Worm (Caenorhabditis elegans) whole organism, young adult: Measurements from ENCODE around the gene T24C4.5.

ENCODE experiments used
- B0035.1 ChIP-seq: sonication (generic microtip); optimal IDR thresholded peaks from 2 replicates; lab custom pipeline; 2016; ENCODE audit warnings: missing genetic modification characterization, mild to moderate bottlenecking, missing compliant biosample characterization, missing genotype, missing genetic modification reagents
- B0261.1 ChIP-seq: sonication (generic microtip); optimal IDR thresholded peaks from 2 replicates; lab custom pipeline; 2016; ENCODE audit warnings: mild to moderate bottlenecking, missing genetic modification characterization, moderate library complexity, missing compliant biosample characterization
- C06A6.2 ChIP-seq: fragments of 200-800 bp; sonication (Bioruptor generic); conservative IDR thresholded peaks from 2 replicates; pipeline ENCODE4 v1.3.6; 2022; ENCODE audit warnings: missing genetic modification characterization, missing compliant biosample characterization
- D2030.7 ChIP-seq: fragments of 200-800 bp; sonication (Bioruptor generic); IDR thresholded peaks from 2 replicates; pipeline ENCODE4 v1.3.6; 2022; ENCODE audit warnings: missing genetic modification reagents, missing genetic modification characterization, missing compliant biosample characterization
- F22D6.2 ChIP-seq: sonication (generic microtip); optimal IDR thresholded peaks from 2 replicates; lab custom pipeline; 2016; ENCODE audit warnings: mild to moderate bottlenecking, missing genetic modification characterization, missing compliant biosample characterization
- F33H1.4 ChIP-seq: fragments of 200-800 bp; sonication (Bioruptor generic); IDR thresholded peaks from 2 replicates; pipeline ENCODE4 v1.3.6; 2022; ENCODE audit warnings: missing genetic modification reagents, missing genetic modification characterization, missing compliant biosample characterization
- F37B4.10 ChIP-seq: fragments of 200-800 bp; sonication (Bioruptor generic); IDR thresholded peaks from 2 replicates; pipeline ENCODE4 v1.3.6; 2022; ENCODE audit warnings: missing genetic modification characterization, missing compliant biosample characterization
- F49E8.2 ChIP-seq: sonication (generic microtip); optimal IDR thresholded peaks from 3 replicates; lab custom pipeline; 2017; ENCODE audit warnings: missing genetic modification characterization, mild to moderate bottlenecking, missing compliant biosample characterization, antibody characterized with exemption, moderate library complexity; ENCODE audit not compliant: insufficient read depth
- F57A8.1 ChIP-seq: fragments of 200-800 bp; sonication (Bioruptor generic); optimal IDR thresholded peaks from 2 replicates; lab custom pipeline; 2018; ENCODE audit warnings: mild to moderate bottlenecking, missing genetic modification characterization, moderate library complexity, missing compliant biosample characterization
- F57C9.4 ChIP-seq: sonication (generic microtip); optimal IDR thresholded peaks from 2 replicates; lab custom pipeline; 2017; ENCODE audit warnings: mild to moderate bottlenecking, missing genetic modification characterization, missing compliant biosample characterization
- T07F8.4 ChIP-seq: sonication (generic microtip); optimal IDR thresholded peaks from 2 replicates; lab custom pipeline; 2016; ENCODE audit warnings: mild to moderate bottlenecking, missing genetic modification characterization, moderate library complexity, missing compliant biosample characterization
- Y56A3A.18 ChIP-seq: fragments of 200-800 bp; sonication (Bioruptor generic); IDR thresholded peaks from 2 replicates; pipeline ENCODE4 v1.3.6; 2022; ENCODE audit warnings: missing genetic modification reagents, missing genetic modification characterization, missing compliant biosample characterization
- Y79H2A.3 ChIP-seq: fragments of 200-800 bp; sonication (Bioruptor generic); conservative IDR thresholded peaks from 2 replicates; pipeline ENCODE4 v1.3.6; 2022; ENCODE audit warnings: missing genetic modification reagents, missing genetic modification characterization, missing compliant biosample characterization
- akir-1 ChIP-seq: fragments of 200-800 bp; sonication (Bioruptor generic); optimal IDR thresholded peaks from 2 replicates; lab custom pipeline; 2018; ENCODE audit warnings: mild to moderate bottlenecking, missing genetic modification characterization, moderate library complexity, missing compliant biosample characterization
- aptf-2 ChIP-seq: fragments of 200-800 bp; sonication (Bioruptor generic); conservative IDR thresholded peaks from 2 replicates; pipeline ENCODE4 v1.3.6; 2022; ENCODE audit warnings: missing genetic modification reagents, missing genetic modification characterization, missing compliant biosample characterization
- aptf-3 ChIP-seq: fragments of 200-800 bp; sonication (Bioruptor generic); IDR thresholded peaks from 2 replicates; pipeline ENCODE4 v1.3.6; 2022; ENCODE audit warnings: missing genetic modification characterization, missing compliant biosample characterization
- atf-7 ChIP-seq: sonication (generic microtip); optimal IDR thresholded peaks from 2 replicates; lab custom pipeline; 2017; ENCODE audit warnings: mild to moderate bottlenecking, missing genetic modification characterization, missing compliant biosample characterization
- athp-1 ChIP-seq: sonication (generic microtip); optimal IDR thresholded peaks from 2 replicates; lab custom pipeline; 2017; ENCODE audit warnings: mild to moderate bottlenecking, missing genetic modification characterization, missing compliant biosample characterization
- attf-5 ChIP-seq: fragments of 200-800 bp; sonication (Bioruptor generic); optimal IDR thresholded peaks from 2 replicates; lab custom pipeline; 2018; ENCODE audit warnings: mild to moderate bottlenecking, missing genetic modification characterization, missing compliant biosample characterization
- cebp-1 ChIP-seq, 2 experiments: fragments of 200-800 bp in 1 of 2; sonication (Bioruptor generic) in 1 of 2; sonication (generic microtip) in 1 of 2; IDR thresholded peaks in 1 of 2; optimal IDR thresholded peaks in 1 of 2; 2 replicates each; pipeline versions ENCODE4 v1.3.6 to Lab custom; 2017 to 2022; ENCODE audit warnings: missing compliant biosample characterization in 2 of 2, missing genetic modification characterization in 2 of 2, mild to moderate bottlenecking in 1 of 2, missing genetic modification reagents in 1 of 2, moderate library complexity in 1 of 2
- ceh-100 ChIP-seq: fragments of 200-800 bp; sonication (Bioruptor generic); IDR thresholded peaks from 2 replicates; pipeline ENCODE4 v1.3.6; 2022; ENCODE audit warnings: missing genetic modification reagents, missing genetic modification characterization, missing compliant biosample characterization
- ceh-40 ChIP-seq: fragments of 200-800 bp; sonication (Bioruptor generic); IDR thresholded peaks from 2 replicates; pipeline ENCODE4 v1.3.6; 2022; ENCODE audit warnings: missing genetic modification characterization, missing compliant biosample characterization
- ceh-58 ChIP-seq: fragments of 200-800 bp; sonication (Bioruptor generic); IDR thresholded peaks from 2 replicates; pipeline ENCODE4 v1.3.6; 2022; ENCODE audit warnings: missing genetic modification characterization, missing compliant biosample characterization
- ceh-79 ChIP-seq: sonication (generic microtip); optimal IDR thresholded peaks from 2 replicates; lab custom pipeline; 2017; ENCODE audit warnings: mild to moderate bottlenecking, missing genetic modification characterization, missing compliant biosample characterization
- ceh-91 ChIP-seq: fragments of 200-800 bp; sonication (Bioruptor generic); IDR thresholded peaks from 2 replicates; pipeline ENCODE4 v1.3.6; 2022; ENCODE audit warnings: missing genetic modification reagents, missing genetic modification characterization, missing compliant biosample characterization
- dpl-1 ChIP-seq: fragments of 150-350 bp; optimal IDR thresholded peaks from 2 replicates; lab custom pipeline; 2014; ENCODE audit warnings: missing biosample characterization, missing genetic modification reagents, missing genetic modification characterization
- egl-44 ChIP-seq: fragments of 200-800 bp; sonication (Bioruptor generic); IDR thresholded peaks from 2 replicates; pipeline ENCODE4 v1.3.6; 2022; ENCODE audit warnings: missing genetic modification reagents, missing genetic modification characterization, missing compliant biosample characterization
- ets-4 ChIP-seq: fragments of 200-800 bp; sonication (Bioruptor generic); optimal IDR thresholded peaks from 2 replicates; lab custom pipeline; 2018; ENCODE audit warnings: mild to moderate bottlenecking, missing genetic modification characterization, missing compliant biosample characterization
- him-1 ChIP-seq: sonication (generic microtip); optimal IDR thresholded peaks from 2 replicates; lab custom pipeline; 2016; ENCODE audit warnings: missing genotype, missing genetic modification reagents, missing genetic modification characterization, missing compliant biosample characterization
- hlh-26 ChIP-seq: fragments of 200-800 bp; sonication (Bioruptor generic); conservative IDR thresholded peaks from 2 replicates; pipeline ENCODE4 v1.3.6; 2022; ENCODE audit warnings: missing genetic modification reagents, missing genetic modification characterization, missing compliant biosample characterization
- hsf-1 ChIP-seq: fragments of 200-800 bp; sonication (Bioruptor generic); IDR thresholded peaks from 2 replicates; pipeline ENCODE4 v1.3.6; 2022; ENCODE audit warnings: missing genetic modification reagents, missing genetic modification characterization, missing compliant biosample characterization
- lin-35 ChIP-seq, 3 experiments: fragments of 150-350 bp in 2 of 3; sonication (generic microtip) in 1 of 3; optimal IDR thresholded peaks; 2 replicates each; lab custom pipeline; 2014 to 2018; ENCODE audit warnings: missing biosample characterization in 3 of 3, missing genetic modification characterization in 3 of 3, missing genetic modification reagents in 3 of 3
- lsl-1 ChIP-seq: fragments of 200-800 bp; sonication (Bioruptor generic); optimal IDR thresholded peaks from 2 replicates; lab custom pipeline; 2018; ENCODE audit warnings: mild to moderate bottlenecking, missing genetic modification characterization, moderate library complexity, missing compliant biosample characterization
- lsy-27 ChIP-seq: sonication (generic microtip); optimal IDR thresholded peaks from 2 replicates; lab custom pipeline; 2017; ENCODE audit warnings: missing genetic modification characterization, mild to moderate bottlenecking, missing compliant biosample characterization, antibody characterized with exemption, missing genotype, borderline replicate concordance; ENCODE audit not compliant: insufficient read depth
- madf-3 ChIP-seq: fragments of 200-800 bp; sonication (Bioruptor generic); IDR thresholded peaks from 2 replicates; pipeline ENCODE4 v1.3.6; 2022; ENCODE audit warnings: missing genetic modification reagents, missing genetic modification characterization, missing compliant biosample characterization
- madf-6 ChIP-seq: fragments of 200-800 bp; sonication (Bioruptor generic); IDR thresholded peaks from 2 replicates; pipeline ENCODE4 v1.3.6; 2022; ENCODE audit warnings: missing genetic modification reagents, missing genetic modification characterization, missing compliant biosample characterization
- mxl-1 ChIP-seq: sonication (generic microtip); optimal IDR thresholded peaks from 2 replicates; lab custom pipeline; 2016; ENCODE audit warnings: missing genetic modification characterization, missing compliant biosample characterization
- nfya-2 ChIP-seq: fragments of 200-800 bp; sonication (Bioruptor generic); IDR thresholded peaks from 2 replicates; pipeline ENCODE4 v1.3.6; 2022; ENCODE audit warnings: missing genetic modification reagents, missing genetic modification characterization, missing compliant biosample characterization
- nhr-179 ChIP-seq: sonication (generic microtip); optimal IDR thresholded peaks from 2 replicates; lab custom pipeline; 2016; ENCODE audit warnings: mild to moderate bottlenecking, missing genetic modification characterization, missing compliant biosample characterization
- repo-1 ChIP-seq: sonication (generic microtip); optimal IDR thresholded peaks from 2 replicates; lab custom pipeline; 2017; ENCODE audit warnings: mild to moderate bottlenecking, missing genetic modification characterization, missing compliant biosample characterization
- sdz-38 ChIP-seq: sonication (generic microtip); optimal IDR thresholded peaks from 2 replicates; lab custom pipeline; 2016; ENCODE audit warnings: missing genotype, missing genetic modification characterization, missing compliant biosample characterization
- sea-2 ChIP-seq: fragments of 200-800 bp; sonication (Bioruptor generic); IDR thresholded peaks from 2 replicates; pipeline ENCODE4 v1.3.6; 2022; ENCODE audit warnings: missing genetic modification characterization, missing compliant biosample characterization
- snpc-3.4 ChIP-seq: sonication (generic microtip); optimal IDR thresholded peaks from 2 replicates; lab custom pipeline; 2017; ENCODE audit warnings: missing genetic modification characterization, mild to moderate bottlenecking, missing compliant biosample characterization, antibody characterized with exemption, moderate library complexity, missing genotype, missing genetic modification reagents
- snpc-4 ChIP-seq, 5 experiments: fragments of 150-350 bp in 1 of 5; sonication (generic microtip) in 4 of 5; optimal IDR thresholded peaks; 2 replicates each; lab custom pipeline; 2014 to 2018; ENCODE audit warnings: missing genetic modification characterization in 5 of 5, missing biosample characterization in 3 of 5, antibody characterized with exemption in 2 of 5, mild to moderate bottlenecking in 2 of 5, missing compliant biosample characterization in 2 of 5, missing genotype in 2 of 5, moderate library complexity in 2 of 5, missing genetic modification reagents in 1 of 5
- sptf-2 ChIP-seq: fragments of 200-800 bp; sonication (Bioruptor generic); optimal IDR thresholded peaks from 2 replicates; lab custom pipeline; 2018; ENCODE audit warnings: mild to moderate bottlenecking, missing genetic modification characterization, missing compliant biosample characterization
- unc-62 ChIP-seq: fragments of 150-350 bp; optimal IDR thresholded peaks from 2 replicates; lab custom pipeline; 2014; ENCODE audit warnings: missing biosample characterization, missing genetic modification reagents, missing genetic modification characterization
- zim-3 ChIP-seq: sonication (generic microtip); optimal IDR thresholded peaks from 2 replicates; lab custom pipeline; 2017; ENCODE audit warnings: mild to moderate bottlenecking, missing genetic modification characterization, moderate library complexity, missing compliant biosample characterization
- ztf-18 ChIP-seq: sonication (generic microtip); optimal IDR thresholded peaks from 2 replicates; lab custom pipeline; 2016; ENCODE audit warnings: missing genotype, mild to moderate bottlenecking, missing genetic modification characterization, missing compliant biosample characterization

Gene T24C4.5

ce11 chrIII:881460-881859 lies 1.9 kb upstream of the T24C4.5 start (continued):
- no peak for TF ChIP-seq aptf-2 (GFP tag; lab: Robert Waterston, UW)
- TF ChIP-seq ceh-79 (tag; lab: Kevin White, UChicago) = no peak
- no peak for TF ChIP-seq F22D6.2 (tag; lab: Kevin White, UChicago)
- TF ChIP-seq F57C9.4 (tag; lab: Kevin White, UChicago) = no peak
- no peak for TF ChIP-seq ceh-100 (GFP tag; lab: Robert Waterston, UW)
- TF ChIP-seq F33H1.4 (GFP tag; lab: Robert Waterston, UW) = no peak
- no peak for TF ChIP-seq sea-2 (GFP tag; lab: Robert Waterston, UW)
- no peak for TF ChIP-seq nfya-2 (GFP tag; lab: Robert Waterston, UW)
- no peak for TF ChIP-seq attf-5 (GFP tag; lab: Kevin White, UChicago)
- TF ChIP-seq nhr-179 = no peak
- TF ChIP-seq unc-62 (GFP tag; lab: Kevin White, UChicago) = no peak
- no peak for TF ChIP-seq madf-6
- no peak for TF ChIP-seq C06A6.2 (GFP tag; lab: Robert Waterston, UW)
- TF ChIP-seq snpc-3.4 (tag; lab: Kevin White, UChicago) = peak; percentile 39
- no peak for TF ChIP-seq aptf-3 (GFP tag; lab: Robert Waterston, UW)
- no peak for TF ChIP-seq akir-1 (GFP tag; lab: Kevin White, UChicago)
- TF ChIP-seq Y56A3A.18 = no peak; the same call in 1 of the 2 replicates
- TF ChIP-seq ceh-58 = 0 out of 2 replicates have a peak, but pooled peaks have one; percentile 15
- no peak for TF ChIP-seq F57A8.1 (GFP tag; lab: Kevin White, UChicago)
- no peak for TF ChIP-seq ceh-91 (GFP tag; lab: Robert Waterston, UW)
- TF ChIP-seq T07F8.4 = no peak
- no peak for TF ChIP-seq repo-1 (tag; lab: Kevin White, UChicago)
- TF ChIP-seq F49E8.2 = peak; percentile 86
- no peak for TF ChIP-seq ets-4
- no peak for TF ChIP-seq lsy-27 (tag; lab: Kevin White, UChicago)
- no peak for TF ChIP-seq egl-44 (GFP tag; lab: Robert Waterston, UW)
- TF ChIP-seq mxl-1 (tag; lab: Kevin White, UChicago) = no peak
- no peak for TF ChIP-seq ztf-18
- no peak for TF ChIP-seq ceh-40 (GFP tag; lab: Robert Waterston, UW)
- TF ChIP-seq athp-1 (tag; lab: Kevin White, UChicago) = peak; percentile 78
- no peak for TF ChIP-seq D2030.7 (GFP tag; lab: Robert Waterston, UW)
- no peak for TF ChIP-seq cebp-1 (GFP tag; IDR thresholded peaks at IDR 0.05; lab: Robert Waterston, UW)
- TF ChIP-seq cebp-1 (tag; optimal IDR thresholded peaks at IDR 0.05; lab: Kevin White, UChicago) = peak; percentile 19
- TF ChIP-seq B0261.1 (tag; lab: Kevin White, UChicago) = no peak
- no peak for TF ChIP-seq sptf-2 (GFP tag; lab: Kevin White, UChicago)
- TF ChIP-seq madf-3 (GFP tag; lab: Robert Waterston, UW) = peak; percentile 76; the same call in 1 of the 2 replicates
- TF ChIP-seq him-1 (tag; lab: Kevin White, UChicago) = no peak
- TF ChIP-seq sdz-38 (tag; lab: Kevin White, UChicago) = no peak
- TF ChIP-seq Y79H2A.3 (GFP tag; lab: Robert Waterston, UW) = no peak
- TF ChIP-seq F37B4.10 (GFP tag; lab: Robert Waterston, UW) = no peak
- no peak for TF ChIP-seq lin-35 (GFP tag; optimal IDR thresholded peaks at IDR 0.05; lab: Kevin White, UChicago)
- TF ChIP-seq lsl-1 = peak; percentile 33
- no peak for TF ChIP-seq zim-3 (tag; lab: Kevin White, UChicago)
- no peak for TF ChIP-seq snpc-4 (GFP tag; optimal IDR thresholded peaks at IDR 0.05; lab: Kevin White, UChicago)
- TF ChIP-seq snpc-4 (tag; optimal IDR thresholded peaks at IDR 0.05; lab: Kevin White, UChicago) = no peak
- TF ChIP-seq hlh-26 (GFP tag; lab: Robert Waterston, UW) = no peak
- no peak for TF ChIP-seq dpl-1 (GFP tag; lab: Kevin White, UChicago)
- TF ChIP-seq B0035.1 (tag; lab: Kevin White, UChicago) = no peak
- TF ChIP-seq hsf-1 (GFP tag; lab: Robert Waterston, UW) = no peak
- TF ChIP-seq atf-7 (tag; lab: Kevin White, UChicago) = no peak
